Worm (Caenorhabditis elegans) whole organism, dauer: Measurements from ENCODE around the gene ddr-2.

Source experiments
- unc-62 ChIP-seq: sonication (generic microtip); optimal IDR thresholded peaks from 2 replicates; lab custom pipeline; 2017; ENCODE audit warnings: missing biosample characterization, missing genetic modification reagents, missing genetic modification characterization

Gene ddr-2

DNA sequence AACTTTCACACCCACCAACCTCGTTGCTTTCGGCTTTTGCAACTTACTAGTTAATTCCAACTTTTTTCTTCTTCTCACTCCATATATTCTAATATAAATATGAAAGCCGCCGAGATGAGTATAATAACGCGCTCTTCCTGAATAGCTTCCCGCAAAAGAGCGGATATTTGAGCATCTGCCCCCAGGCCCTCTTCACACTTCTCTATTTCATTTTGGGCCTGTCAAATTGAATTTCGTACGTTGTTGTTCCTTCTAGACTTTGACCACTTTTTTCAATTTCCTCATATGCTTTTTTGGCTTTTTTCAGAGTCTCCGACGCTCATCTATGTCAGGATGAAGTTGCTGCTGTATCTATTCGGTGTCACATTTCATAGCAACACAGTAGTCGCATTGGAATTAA lies at the start of gene ddr-2:
TSS of gene ddr-2 (plus strand) at position 301 of the 400 bp plus-strand sequence.
- no peak for TF ChIP-seq unc-62

- no peak for TF ChIP-seq unc-62
Observed at ce11 chrX:3270806-3271205, 44.3 kb upstream of the ddr-2 start, which contains the start of gene sul-1. Gene sul-1, minus strand, starts transcription at chrX:3270906.

DNA sequence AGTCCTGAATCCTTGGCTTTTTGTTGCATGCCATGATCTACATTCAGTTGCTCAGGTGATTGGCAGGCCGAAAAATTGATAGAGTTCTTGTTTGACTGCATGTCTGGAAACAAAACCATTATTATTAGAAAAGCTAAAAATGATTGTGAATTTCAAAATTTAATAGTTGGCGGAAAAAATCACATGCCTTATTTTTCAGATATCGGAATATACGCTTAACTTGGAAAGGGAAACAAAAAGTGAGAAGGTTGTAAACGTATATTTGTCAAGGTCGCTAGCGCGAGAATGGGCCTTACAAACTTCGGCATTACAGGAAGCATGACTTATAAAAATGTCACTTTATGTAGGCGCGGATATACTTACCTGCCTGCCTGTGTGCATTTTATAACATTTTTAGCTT lies 43.4 kb upstream of the ddr-2 start, which contains the start of gene K09C4.9:
TSS of gene K09C4.9 (minus strand) at position 101 of the 400 bp plus-strand sequence.
- TF ChIP-seq unc-62 = no peak

- no peak for TF ChIP-seq unc-62
Observed at ce11 chrX:3272580-3272979, 42.5 kb upstream of the ddr-2 start, which contains the start of gene K09C4.7. Gene K09C4.7, plus strand, starts transcription at chrX:3272880.

ce11 chrX:3280130-3280529 lies 35.0 kb upstream of the ddr-2 start, which contains the start of gene K09C4.10:
Gene K09C4.10, minus strand, starts transcription at chrX:3280230.
- TF ChIP-seq unc-62 = no peak

DNA sequence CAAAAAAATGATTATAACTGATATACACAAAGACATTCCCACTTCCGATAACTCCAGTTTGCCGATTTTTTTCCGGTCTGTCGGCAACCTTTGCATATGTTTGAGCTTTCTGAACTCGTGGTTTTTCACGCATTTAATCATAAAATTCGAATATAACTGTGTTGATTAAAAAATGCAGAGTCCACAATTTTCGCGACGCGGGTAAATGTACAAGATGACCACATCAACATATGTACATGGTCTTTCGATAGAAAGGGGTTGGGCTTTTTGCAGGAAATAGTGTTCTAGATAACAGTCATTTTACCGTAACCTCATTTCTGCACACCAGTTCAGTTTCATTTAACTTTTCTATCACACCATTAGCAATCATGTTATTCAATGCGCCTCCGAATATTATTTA lies 32.8 kb upstream of the ddr-2 start, which contains the start of gene K09C4.5:
TSS of gene K09C4.5 (plus strand) at position 326 of the 400 bp plus-strand sequence.
- no peak for TF ChIP-seq unc-62

DNA sequence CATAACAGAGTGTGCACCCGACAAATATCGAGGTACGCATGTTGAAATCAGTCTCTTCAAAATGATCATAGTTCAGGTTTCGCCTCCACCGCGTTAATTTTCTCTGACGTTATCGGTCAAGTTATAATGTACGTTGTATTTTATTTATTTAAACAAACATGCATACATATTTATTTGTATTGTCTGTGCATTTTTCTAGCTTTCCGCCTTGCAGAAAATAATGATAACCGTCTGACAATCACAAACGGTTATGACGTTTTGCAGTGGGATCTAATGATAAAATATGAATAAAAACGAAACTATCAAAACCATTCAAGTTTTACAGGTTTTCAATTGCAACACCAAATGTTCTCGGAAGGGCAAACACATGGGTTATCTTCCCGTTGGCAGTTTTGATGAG lies 31.9 kb upstream of the ddr-2 start:
- TF ChIP-seq unc-62 = no peak

DNA sequence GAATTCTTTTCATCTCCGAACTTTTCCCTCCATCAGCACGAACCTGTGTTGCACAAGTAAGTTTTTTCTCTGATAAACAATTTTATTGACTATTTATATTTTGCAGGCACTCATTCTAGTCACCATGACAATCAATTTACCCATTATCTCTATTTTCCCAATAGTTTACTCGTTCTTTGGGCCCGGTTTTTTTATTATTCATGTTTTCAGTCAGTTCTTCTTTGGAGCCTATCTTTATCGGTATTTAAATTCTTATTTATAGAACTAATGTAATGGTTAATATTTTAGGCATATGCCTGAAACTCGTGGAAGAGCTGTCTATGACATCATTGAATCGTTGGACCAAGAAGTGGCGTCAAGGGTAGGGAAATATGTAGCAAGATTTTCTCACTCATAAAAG lies 30.1 kb upstream of the ddr-2 start:
- no peak for TF ChIP-seq unc-62

DNA sequence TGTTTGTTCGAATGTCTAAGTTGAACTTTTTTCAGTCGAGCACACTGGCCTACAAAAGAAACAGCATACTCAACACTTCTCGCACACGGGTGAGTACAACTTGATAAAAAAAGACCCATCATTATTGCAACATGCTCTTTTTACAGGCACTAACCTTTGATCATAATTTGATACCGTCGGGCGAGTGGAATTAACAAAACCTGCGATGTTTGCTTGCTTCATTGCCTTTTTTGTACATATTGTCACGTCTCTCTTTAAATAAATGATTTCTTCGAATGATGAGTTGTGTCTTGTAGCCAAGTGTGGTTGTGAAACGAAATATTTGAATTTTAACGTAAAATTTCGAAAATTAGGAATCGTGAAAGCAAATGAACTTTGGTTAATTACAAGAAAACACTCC lies 29.7 kb upstream of the ddr-2 start:
- no peak for TF ChIP-seq unc-62

- TF ChIP-seq unc-62 = no peak
Observed at ce11 chrX:3289183-3289582, 25.9 kb upstream of the ddr-2 start, which contains the start of gene K09C4.4. Gene K09C4.4, plus strand, starts transcription at chrX:3289483.

- TF ChIP-seq unc-62 = no peak
Observed at ce11 chrX:3290147-3290546, 25.0 kb upstream of the ddr-2 start.

DNA sequence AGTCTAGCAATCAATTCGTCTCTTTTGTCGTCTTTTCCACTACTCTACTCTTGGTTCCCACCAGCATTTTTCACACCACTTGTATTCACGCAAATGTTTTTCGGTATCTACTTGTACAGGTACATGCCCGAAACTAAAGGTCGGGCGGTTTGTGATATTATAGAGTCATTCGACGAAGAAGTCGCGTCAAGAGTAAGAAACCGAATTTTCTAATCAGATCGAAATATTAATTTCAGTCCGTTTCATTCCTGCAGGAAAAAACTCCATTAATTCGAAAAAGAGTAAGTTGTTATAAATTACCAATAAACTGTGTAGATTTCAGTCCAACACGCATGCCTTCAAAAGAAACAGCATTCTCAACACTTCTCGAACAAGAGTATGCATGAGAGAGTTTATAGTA lies 23.2 kb upstream of the ddr-2 start:
- TF ChIP-seq unc-62 = no peak

DNA sequence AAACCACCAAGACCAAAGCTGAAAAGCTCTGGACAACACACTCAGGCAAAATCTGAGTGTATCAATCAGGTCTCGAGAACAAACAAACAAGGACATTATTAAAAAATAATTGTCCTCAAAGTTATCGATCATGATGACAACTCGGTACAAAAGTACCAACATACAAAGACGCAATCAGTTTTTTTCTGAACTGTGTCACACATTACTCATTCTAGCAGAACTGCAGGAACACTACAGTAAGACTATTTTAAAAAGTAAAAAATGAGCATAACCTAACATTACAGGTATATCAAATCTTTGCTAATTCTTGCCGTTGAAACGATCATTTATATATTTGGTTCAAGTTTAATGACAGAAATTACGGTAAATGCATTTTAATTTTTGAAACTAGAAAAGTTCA lies 18.9 kb upstream of the ddr-2 start, which contains the start of gene K09C4.2:
TSS of gene K09C4.2 (plus strand) at position 301 of the 400 bp plus-strand sequence.
- no peak for TF ChIP-seq unc-62

- no peak for TF ChIP-seq unc-62
Observed at ce11 chrX:3297812-3298211, 17.3 kb upstream of the ddr-2 start.

ce11 chrX:3298582-3298981 lies 16.5 kb upstream of the ddr-2 start, which contains the start of gene K09C4.1:
Gene K09C4.1, plus strand, starts transcription at chrX:3298882.
- no peak for TF ChIP-seq unc-62

DNA sequence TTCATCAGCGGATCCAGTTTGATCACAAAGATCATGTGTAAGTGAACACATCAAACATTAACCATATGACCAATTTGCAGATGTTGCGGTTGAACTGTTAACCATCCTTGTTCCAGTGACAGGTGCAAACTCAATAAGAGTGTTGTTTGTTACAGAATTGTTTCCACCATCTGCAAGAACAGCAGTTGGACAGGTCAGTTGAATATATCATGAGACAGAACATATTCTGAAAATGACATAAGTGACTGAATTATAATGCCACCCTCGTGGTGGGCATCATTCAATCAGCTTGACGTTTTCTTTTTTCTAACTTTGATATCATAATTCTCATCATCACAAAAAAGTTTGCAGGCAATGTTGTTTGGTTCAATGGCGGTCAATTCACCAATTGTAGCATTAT lies 14.5 kb upstream of the ddr-2 start:
- no peak for TF ChIP-seq unc-62

DNA sequence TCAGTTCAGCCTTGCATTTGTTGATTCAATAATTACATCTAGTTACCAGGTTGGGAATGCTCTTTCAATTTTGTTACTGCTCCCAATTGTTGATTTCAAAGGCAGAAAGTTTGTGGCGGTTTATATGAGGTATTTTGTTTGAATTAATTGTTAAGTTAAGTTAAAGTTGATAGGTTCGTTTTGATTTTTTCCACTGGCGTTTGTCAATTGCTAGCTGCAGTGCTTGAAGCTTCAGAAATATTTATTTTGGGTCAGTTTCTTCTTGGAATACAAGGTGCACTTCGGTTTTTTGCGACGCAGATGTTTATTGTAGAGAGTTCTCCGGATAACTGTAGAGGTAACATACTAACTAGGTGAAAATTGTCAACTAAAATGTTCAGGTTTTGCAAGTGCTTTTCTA lies 13.3 kb upstream of the ddr-2 start, which contains the start of gene F11D5.5:
TSS of gene F11D5.5 (plus strand) at position 301 of the 400 bp plus-strand sequence.
- TF ChIP-seq unc-62 = no peak

DNA sequence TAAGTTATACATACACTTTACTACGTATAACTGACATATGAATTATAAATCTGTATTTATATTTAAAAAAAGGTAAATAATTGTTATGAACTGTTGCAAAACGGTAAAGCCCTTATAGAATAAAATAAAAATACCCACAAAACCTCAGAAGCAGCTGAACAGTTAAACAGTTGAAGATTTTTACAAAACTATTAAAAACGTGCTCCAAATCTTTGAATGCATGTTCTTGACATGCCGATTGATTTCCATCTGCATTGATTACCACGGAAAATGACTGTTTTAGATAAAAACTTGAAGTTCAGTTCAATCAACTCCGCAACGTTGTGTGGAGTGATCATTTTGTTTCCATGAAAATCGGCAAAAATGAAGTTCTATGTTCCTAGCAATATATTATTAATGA lies 11.0 kb upstream of the ddr-2 start, which contains the start of gene F11D5.7:
TSS of gene F11D5.7 (plus strand) at position 301 of the 400 bp plus-strand sequence.
- TF ChIP-seq unc-62 = no peak
